Worm (Caenorhabditis elegans) whole organism, late embryonic: Measurements from ENCODE around the gene Y94H6A.7.

ENCODE experiments used
- C38D4.7 ChIP-seq: fragments of 200-800 bp; sonication (Bioruptor generic); optimal IDR thresholded peaks from 2 replicates; lab custom pipeline; 2018; ENCODE audit warnings: mild to moderate bottlenecking, missing genetic modification characterization, moderate library complexity, missing compliant biosample characterization
- K09A11.1 ChIP-seq: sonication (generic microtip); optimal IDR thresholded peaks from 2 replicates; lab custom pipeline; 2017; ENCODE audit warnings: antibody characterized with exemption, mild to moderate bottlenecking, missing genetic modification characterization, missing compliant biosample characterization; ENCODE audit not compliant: insufficient read depth
- ahr-1 ChIP-seq: sonication (generic microtip); optimal IDR thresholded peaks from 2 replicates; lab custom pipeline; 2016; ENCODE audit warnings: missing genetic modification characterization, missing compliant biosample characterization
- ceh-14 ChIP-seq: sonication (generic microtip); optimal IDR thresholded peaks from 2 replicates; lab custom pipeline; 2016; ENCODE audit warnings: missing genotype, missing genetic modification characterization, missing compliant biosample characterization
- ceh-19 ChIP-seq: fragments of 200-800 bp; sonication (Bioruptor generic); optimal IDR thresholded peaks from 2 replicates; lab custom pipeline; 2018; ENCODE audit warnings: mild to moderate bottlenecking, missing genetic modification characterization, missing compliant biosample characterization
- ceh-2 ChIP-seq: sonication (generic microtip); optimal IDR thresholded peaks from 2 replicates; lab custom pipeline; 2016; ENCODE audit warnings: missing genotype, missing genetic modification characterization, missing compliant biosample characterization
- ceh-22 ChIP-seq: sonication (generic microtip); optimal IDR thresholded peaks from 2 replicates; lab custom pipeline; 2017; ENCODE audit warnings: missing biosample characterization, missing genetic modification characterization
- ceh-30 ChIP-seq: fragments of 150-350 bp; optimal IDR thresholded peaks from 2 replicates; lab custom pipeline; 2014; ENCODE audit warnings: missing biosample characterization, missing genetic modification characterization
- ceh-34 ChIP-seq: sonication (generic microtip); optimal IDR thresholded peaks from 2 replicates; lab custom pipeline; 2016; ENCODE audit warnings: mild to moderate bottlenecking, missing genetic modification characterization, missing compliant biosample characterization
- ceh-45 ChIP-seq: fragments of 200-800 bp; sonication (Bioruptor generic); IDR thresholded peaks from 2 replicates; pipeline ENCODE4 v1.3.6; 2022; ENCODE audit warnings: missing genetic modification reagents, missing genetic modification characterization, missing compliant biosample characterization
- ceh-6 ChIP-seq: fragments of 200-800 bp; sonication (Bioruptor generic); optimal IDR thresholded peaks from 2 replicates; lab custom pipeline; 2018; ENCODE audit warnings: mild to moderate bottlenecking, missing genetic modification characterization, missing compliant biosample characterization
- ceh-9 ChIP-seq: sonication (generic microtip); optimal IDR thresholded peaks from 2 replicates; lab custom pipeline; 2016; ENCODE audit warnings: mild to moderate bottlenecking, missing genetic modification characterization, inconsistent platforms, missing compliant biosample characterization
- che-1 ChIP-seq: sonication (generic microtip); optimal IDR thresholded peaks from 2 replicates; lab custom pipeline; 2016; ENCODE audit warnings: mild to moderate bottlenecking, missing genetic modification characterization, missing compliant biosample characterization
- dmd-4 ChIP-seq: sonication (generic microtip); optimal IDR thresholded peaks from 2 replicates; lab custom pipeline; 2016; ENCODE audit warnings: borderline replicate concordance, missing genetic modification characterization, missing compliant biosample characterization
- dve-1 ChIP-seq: sonication (generic microtip); optimal IDR thresholded peaks from 2 replicates; lab custom pipeline; 2017; ENCODE audit warnings: antibody characterized with exemption, mild to moderate bottlenecking, missing genetic modification characterization, missing compliant biosample characterization
- ets-4 ChIP-seq: sonication (generic microtip); optimal IDR thresholded peaks from 2 replicates; lab custom pipeline; 2016; ENCODE audit warnings: missing genetic modification characterization, missing compliant biosample characterization
- fkh-6 ChIP-seq: sonication (generic microtip); optimal IDR thresholded peaks from 2 replicates; lab custom pipeline; 2016; ENCODE audit warnings: missing genetic modification characterization, missing compliant biosample characterization
- gmeb-2 ChIP-seq: sonication (generic microtip); optimal IDR thresholded peaks from 2 replicates; lab custom pipeline; 2016; ENCODE audit warnings: missing genetic modification characterization, inconsistent platforms, missing compliant biosample characterization
- hlh-13 ChIP-seq: fragments of 200-800 bp; sonication (Bioruptor generic); optimal IDR thresholded peaks from 2 replicates; lab custom pipeline; 2018; ENCODE audit warnings: mild to moderate bottlenecking, missing genetic modification characterization, missing compliant biosample characterization
- hlh-6 ChIP-seq: sonication (generic microtip); optimal IDR thresholded peaks from 2 replicates; lab custom pipeline; 2016; ENCODE audit warnings: missing genotype, missing genetic modification characterization, missing compliant biosample characterization
- lim-6 ChIP-seq: sonication (generic microtip); optimal IDR thresholded peaks from 2 replicates; lab custom pipeline; 2016; ENCODE audit warnings: missing genetic modification characterization, missing compliant biosample characterization
- nfya-1 ChIP-seq: sonication (generic microtip); optimal IDR thresholded peaks from 2 replicates; lab custom pipeline; 2017; ENCODE audit warnings: missing genetic modification characterization, mild to moderate bottlenecking, missing compliant biosample characterization, antibody characterized with exemption, moderate library complexity
- nhr-11 ChIP-seq: fragments of 150-350 bp; optimal IDR thresholded peaks from 2 replicates; lab custom pipeline; 2014; ENCODE audit warnings: missing biosample characterization, missing genetic modification characterization
- nhr-232 ChIP-seq: sonication (generic microtip); optimal IDR thresholded peaks from 2 replicates; lab custom pipeline; 2016; ENCODE audit warnings: missing genetic modification characterization, missing compliant biosample characterization
- npax-4 ChIP-seq: sonication (generic microtip); optimal IDR thresholded peaks from 2 replicates; lab custom pipeline; 2016; ENCODE audit warnings: missing genetic modification characterization, missing compliant biosample characterization
- pag-3 ChIP-seq: sonication (generic microtip); optimal IDR thresholded peaks from 2 replicates; lab custom pipeline; 2016; ENCODE audit warnings: missing compliant biosample characterization, missing genetic modification characterization, borderline replicate concordance
- pax-1 ChIP-seq: fragments of 150-350 bp; optimal IDR thresholded peaks from 2 replicates; lab custom pipeline; 2014; ENCODE audit warnings: missing biosample characterization, missing genetic modification characterization
- pros-1 ChIP-seq: fragments of 150-350 bp; optimal IDR thresholded peaks from 2 replicates; lab custom pipeline; 2014; ENCODE audit warnings: missing biosample characterization, missing genetic modification reagents, missing genetic modification characterization
- sox-2 ChIP-seq: fragments of 200-800 bp; sonication (Bioruptor generic); IDR thresholded peaks from 2 replicates; pipeline ENCODE4 v1.3.6; 2022; ENCODE audit warnings: missing genetic modification reagents, missing genetic modification characterization, missing compliant biosample characterization
- sox-4 ChIP-seq: sonication (generic microtip); optimal IDR thresholded peaks from 2 replicates; lab custom pipeline; 2017; ENCODE audit warnings: mild to moderate bottlenecking, missing genetic modification characterization, inconsistent platforms, missing compliant biosample characterization
- syd-9 ChIP-seq: sonication (generic microtip); optimal IDR thresholded peaks from 2 replicates; lab custom pipeline; 2016; ENCODE audit warnings: mild to moderate bottlenecking, missing genetic modification characterization, moderate library complexity, missing compliant biosample characterization
- tbx-2 ChIP-seq: sonication (generic microtip); optimal IDR thresholded peaks from 2 replicates; lab custom pipeline; 2016; ENCODE audit warnings: missing genetic modification characterization, missing compliant biosample characterization
- tbx-7 ChIP-seq: sonication (generic microtip); optimal IDR thresholded peaks from 2 replicates; lab custom pipeline; 2016; ENCODE audit warnings: missing genotype, missing genetic modification characterization, missing compliant biosample characterization
- unc-42 ChIP-seq: sonication (generic microtip); optimal IDR thresholded peaks from 2 replicates; lab custom pipeline; 2016; ENCODE audit warnings: missing genotype, missing genetic modification characterization, missing compliant biosample characterization
- unc-55 ChIP-seq: sonication (generic microtip); optimal IDR thresholded peaks from 2 replicates; lab custom pipeline; 2017; ENCODE audit warnings: missing biosample characterization, missing genetic modification reagents, missing genetic modification characterization
- unc-86 ChIP-seq: sonication (generic microtip); optimal IDR thresholded peaks from 2 replicates; lab custom pipeline; 2016; ENCODE audit warnings: missing genetic modification characterization, missing compliant biosample characterization
- ztf-16 ChIP-seq: sonication (generic microtip); optimal IDR thresholded peaks from 2 replicates; lab custom pipeline; 2017; ENCODE audit warnings: missing genetic modification characterization, missing compliant biosample characterization

Gene Y94H6A.7

DNA sequence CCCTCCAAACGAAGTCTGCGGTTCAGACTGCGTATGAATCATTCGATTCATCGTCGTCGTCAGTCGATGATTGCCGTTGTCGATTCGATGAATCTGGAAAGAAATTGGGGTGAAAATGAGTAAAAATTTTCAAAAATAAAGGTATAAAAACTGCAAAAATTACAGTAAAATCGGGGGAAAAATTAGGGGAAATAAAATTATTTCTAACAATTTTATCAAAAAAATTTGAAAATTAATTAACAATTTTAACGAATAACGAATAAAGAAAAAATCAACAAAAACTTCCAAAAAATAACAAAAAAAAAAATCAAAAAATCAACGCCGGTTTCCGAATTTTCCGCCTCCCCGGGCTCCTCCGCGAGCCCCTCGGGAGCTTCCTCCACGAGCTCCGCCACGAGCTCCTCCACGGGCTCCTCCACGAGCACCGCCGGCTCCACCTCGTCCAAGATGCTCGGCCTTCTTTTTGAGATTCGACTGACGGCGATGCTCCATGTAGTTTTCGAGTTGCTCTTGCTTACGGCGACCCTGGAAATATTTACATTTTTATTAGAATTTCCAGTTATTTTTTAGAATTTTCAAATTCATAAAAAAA, 27.6 kb downstream of the Y94H6A.7 start, which contains the start of gene egrh-3:
Gene egrh-3 (minus strand): TSS at position 51 of the 592 bp plus-strand sequence.
- TF ChIP-seq unc-86 (tag; lab: Kevin White, UChicago) (no peak), ceh-9 (no peak), sox-2 (GFP tag; lab: Robert Waterston, UW) (no peak), ceh-22 (tag; lab: Kevin White, UChicago) (no peak), syd-9 (tag; lab: Kevin White, UChicago) (no peak), K09A11.1 (tag; lab: Kevin White, UChicago) (no peak), ceh-6 (no peak), ahr-1 (no peak), dmd-4 (tag; lab: Kevin White, UChicago) (no peak), hlh-13 (GFP tag; lab: Kevin White, UChicago) (no peak), ceh-45 (GFP tag; lab: Robert Waterston, UW) (no peak), gmeb-2 (tag; lab: Kevin White, UChicago) (no peak)

DNA sequence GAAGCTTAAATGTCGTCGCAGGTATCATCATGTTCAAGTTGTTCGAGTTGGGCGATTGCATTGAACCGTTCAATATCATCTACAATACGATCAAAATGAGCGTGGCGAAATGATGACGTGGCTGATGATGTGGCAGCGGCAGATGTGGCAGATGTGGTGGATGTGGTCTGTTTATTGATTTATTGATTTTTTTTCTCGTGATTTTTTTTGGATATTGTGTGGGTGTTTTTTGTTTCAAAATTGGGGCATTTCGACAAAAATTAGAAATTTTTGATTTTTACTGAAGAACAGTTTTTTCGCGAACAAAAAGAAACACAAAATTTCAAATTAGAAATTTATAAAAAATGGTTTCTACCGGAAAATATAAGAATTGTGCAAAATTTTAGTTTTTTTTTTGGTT, 36.1 kb downstream of the Y94H6A.7 start:
- no peak for TF ChIP-seq npax-4

ce11 chrIV:2678152-2678551, 38.2 kb downstream of the Y94H6A.7 start:
- no peak for TF ChIP-seq pax-1 (tag; lab: Kevin White, UChicago)
- no peak for TF ChIP-seq ceh-22 (tag; lab: Kevin White, UChicago)
- no peak for TF ChIP-seq ztf-16 (tag; lab: Kevin White, UChicago)
- no peak for TF ChIP-seq ceh-14 (tag; lab: Kevin White, UChicago)
- TF ChIP-seq ceh-2 (tag; lab: Kevin White, UChicago), result no peak

DNA sequence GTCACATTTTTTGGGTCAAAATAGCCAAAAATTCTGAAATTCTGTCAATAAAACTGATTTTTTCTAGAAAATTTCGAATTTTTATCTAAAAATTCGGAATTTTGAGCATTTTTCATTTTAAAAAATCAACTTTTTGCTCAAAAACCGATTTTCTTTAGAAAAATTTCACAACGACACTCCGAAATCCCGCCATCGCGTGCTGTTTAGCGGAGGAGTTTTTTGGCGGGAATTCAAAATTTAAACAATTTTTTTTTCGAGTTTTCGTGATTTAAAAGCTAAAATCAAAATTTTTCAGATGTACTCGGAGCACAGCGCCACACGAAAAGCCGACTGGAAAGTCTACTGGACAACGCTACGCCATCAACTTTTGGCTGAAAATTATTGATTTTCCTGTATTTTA, 38.7 kb downstream of the Y94H6A.7 start:
- TF ChIP-seq unc-55 (GFP tag; lab: Kevin White, UChicago) (no peak), che-1 (no peak), pag-3 (tag; lab: Kevin White, UChicago) (no peak), hlh-6 (tag; lab: Kevin White, UChicago) (no peak), C38D4.7 (GFP tag; lab: Kevin White, UChicago) (no peak), dve-1 (no peak), pros-1 (no peak), tbx-7 (tag; lab: Kevin White, UChicago) (no peak), nhr-232 (tag; lab: Kevin White, UChicago) (no peak), ceh-19 (no peak), ceh-2 (tag; lab: Kevin White, UChicago) (no peak), sox-4 (tag; lab: Kevin White, UChicago) (no peak)

DNA sequence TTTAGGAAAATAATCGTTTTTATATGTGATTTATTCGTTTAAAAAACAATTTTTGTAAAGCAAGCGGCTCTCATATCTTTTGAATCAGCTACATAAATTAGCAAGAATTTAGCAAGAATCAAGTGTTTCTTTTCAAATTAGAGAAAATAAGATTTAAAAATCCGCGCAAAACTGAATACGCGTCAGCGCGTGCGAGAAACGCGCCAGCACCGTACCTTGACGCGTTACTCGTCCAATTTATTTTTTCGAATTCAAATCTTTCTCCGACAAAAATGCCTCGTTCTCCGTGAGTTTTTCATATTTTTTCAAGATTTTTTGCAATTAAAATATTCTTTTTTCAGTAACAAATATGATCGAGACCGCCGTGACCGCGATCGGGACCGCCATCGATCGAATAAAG, 40.1 kb downstream of the Y94H6A.7 start, which contains the start of gene Y94H6A.3:
Gene Y94H6A.3 (plus strand): TSS at position 232 of the 400 bp plus-strand sequence.
- TF ChIP-seq unc-42 (tag; lab: Kevin White, UChicago) (peak; percentile 58), lim-6 (no peak), ceh-30 (tag; lab: Kevin White, UChicago) (peak; percentile 40), fkh-6 (tag; lab: Kevin White, UChicago) (no peak), tbx-2 (tag; lab: Kevin White, UChicago) (no peak), ceh-9 (no peak), ztf-16 (tag; lab: Kevin White, UChicago) (no peak), unc-86 (tag; lab: Kevin White, UChicago) (peak; percentile 20), nfya-1 (tag; lab: Kevin White, UChicago) (peak; percentile 74), hlh-13 (GFP tag; lab: Kevin White, UChicago) (no peak), ceh-6 (no peak), ets-4 (no peak), nhr-11 (tag; lab: Kevin White, UChicago) (no peak), ceh-34 (peak; percentile 18)
- TF ChIP-seq, all 69 proteins: peak for 5
